Fruit fly (Drosophila melanogaster) whole organism, embryonic: ENCODE results near the gene CG15014.

Experiments used
- CG10267 ChIP-seq: fragments of 200-800 bp; sonication (Bioruptor generic); optimal IDR thresholded peaks from 2 replicates; lab custom pipeline; 2018; ENCODE audit warnings: missing biosample characterization, mild to moderate bottlenecking, missing genetic modification characterization, moderate library complexity
- CG11093 ChIP-seq: fragments of 200-800 bp; sonication (Bioruptor generic); IDR thresholded peaks from 3 replicates; pipeline ENCODE4 v1.3.6; 2022; ENCODE audit warnings: missing biosample characterization, missing genetic modification characterization
- CG11398 ChIP-seq: fragments of 200-800 bp; sonication (Bioruptor generic); optimal IDR thresholded peaks from 2 replicates; lab custom pipeline; 2016; ENCODE audit warnings: missing biosample characterization, missing genetic modification characterization
- CG13287 ChIP-seq: fragments of 200-800 bp; sonication (Bioruptor generic); IDR thresholded peaks from 2 replicates; pipeline ENCODE4 v1.3.6; 2022; ENCODE audit warnings: missing biosample characterization, missing genetic modification characterization; ENCODE audit not compliant: partially characterized antibody
- CG13894 ChIP-seq: fragments of 200-800 bp; sonication (Bioruptor generic); optimal IDR thresholded peaks from 3 replicates; lab custom pipeline; 2018; ENCODE audit warnings: missing biosample characterization, mild to moderate bottlenecking, missing genetic modification characterization, moderate library complexity
- CG15269 ChIP-seq: fragments of 200-800 bp; sonication (Bioruptor generic); optimal IDR thresholded peaks from 2 replicates; lab custom pipeline; 2018; ENCODE audit warnings: missing biosample characterization, mild to moderate bottlenecking, missing genetic modification characterization, moderate library complexity
- CG1602 ChIP-seq: fragments of 200-800 bp; sonication (Bioruptor generic); optimal IDR thresholded peaks from 3 replicates; lab custom pipeline; 2016; ENCODE audit warnings: missing biosample characterization, missing genetic modification characterization
- CG1832 ChIP-seq: fragments of 200-800 bp; sonication (Bioruptor generic); optimal IDR thresholded peaks from 2 replicates; lab custom pipeline; 2017; ENCODE audit warnings: missing biosample characterization, mild to moderate bottlenecking, missing genetic modification characterization, inconsistent platforms
- CG33213 ChIP-seq: fragments of 200-800 bp; sonication (Bioruptor generic); optimal IDR thresholded peaks from 3 replicates; lab custom pipeline; 2016; ENCODE audit warnings: missing biosample characterization, missing genetic modification characterization
- CG34224 ChIP-seq: fragments of 200-800 bp; sonication (Bioruptor generic); IDR thresholded peaks from 3 replicates; pipeline ENCODE4 v1.3.6; 2022; ENCODE audit warnings: missing biosample characterization, missing genetic modification characterization; ENCODE audit not compliant: partially characterized antibody
- CG4328 ChIP-seq: fragments of 200-800 bp; sonication (Bioruptor generic); optimal IDR thresholded peaks from 3 replicates; lab custom pipeline; 2017; ENCODE audit warnings: missing biosample characterization, missing genetic modification reagents, missing genetic modification characterization
- CG4360 ChIP-seq: fragments of 200-800 bp; sonication (Bioruptor generic); IDR thresholded peaks from 2 replicates; pipeline ENCODE4 v1.3.6; 2022; ENCODE audit warnings: missing biosample characterization, missing genetic modification characterization
- CG43689 ChIP-seq: fragments of 200-800 bp; sonication (Bioruptor generic); IDR thresholded peaks from 2 replicates; pipeline ENCODE4 v1.3.6; 2022; ENCODE audit warnings: missing biosample characterization, missing genetic modification characterization
- CG6272 ChIP-seq: fragments of 200-800 bp; sonication (Bioruptor generic); IDR thresholded peaks from 2 replicates; pipeline ENCODE4 v1.3.6; 2022; ENCODE audit warnings: missing biosample characterization, missing genetic modification characterization
- CG6765 ChIP-seq: fragments of 200-800 bp; sonication (Bioruptor generic); optimal IDR thresholded peaks from 3 replicates; lab custom pipeline; 2017; ENCODE audit warnings: missing biosample characterization, mild to moderate bottlenecking, missing genetic modification characterization
- CG8290 ChIP-seq, 3 experiments: fragments of 200-800 bp; sonication (Bioruptor generic); optimal IDR thresholded peaks; 2 replicates each; lab custom pipeline; 2016 to 2019; ENCODE audit warnings: missing biosample characterization in 3 of 3, missing genetic modification characterization in 3 of 3, mild to moderate bottlenecking in 2 of 3, moderate library complexity in 1 of 3
- CG8765 ChIP-seq: fragments of 200-800 bp; sonication (Bioruptor generic); IDR thresholded peaks from 2 replicates; pipeline ENCODE4 v1.3.6; 2022; ENCODE audit warnings: missing biosample characterization, missing genetic modification characterization
- Dek ChIP-seq: fragments of 200-800 bp; sonication (Bioruptor generic); optimal IDR thresholded peaks from 3 replicates; lab custom pipeline; 2019; ENCODE audit warnings: missing biosample characterization, mild to moderate bottlenecking, missing genetic modification characterization, moderate library complexity
- Doc3 ChIP-seq: fragments of 200-800 bp; sonication (Bioruptor generic); IDR thresholded peaks from 3 replicates; pipeline ENCODE4 v1.3.6; 2022; ENCODE audit warnings: missing biosample characterization, missing genetic modification characterization; ENCODE audit not compliant: partially characterized antibody
- Hr39 ChIP-seq: fragments of >200 bp; optimal IDR thresholded peaks from 2 replicates; lab custom pipeline; 2017
- Nf-YC ChIP-seq: fragments of 200-800 bp; optimal IDR thresholded peaks from 3 replicates; lab custom pipeline; 2019; ENCODE audit warnings: missing biosample characterization, mild to moderate bottlenecking, missing genetic modification characterization, moderate library complexity
- Sox100B ChIP-seq: fragments of 200-800 bp; sonication (Bioruptor generic); optimal IDR thresholded peaks from 3 replicates; lab custom pipeline; 2018; ENCODE audit warnings: missing biosample characterization, mild to moderate bottlenecking, missing genetic modification characterization
- Sry-β ChIP-seq: fragments of 200-800 bp; sonication (Bioruptor generic); optimal IDR thresholded peaks from 2 replicates; lab custom pipeline; 2018; ENCODE audit warnings: missing biosample characterization, mild to moderate bottlenecking, missing genetic modification characterization, moderate library complexity
- Ssrp ChIP-seq: fragments of 200-800 bp; sonication (Bioruptor generic); optimal IDR thresholded peaks from 2 replicates; lab custom pipeline; 2018; ENCODE audit warnings: missing biosample characterization, mild to moderate bottlenecking, missing genetic modification characterization, moderate library complexity
- al ChIP-seq: fragments of 200-800 bp; sonication (Bioruptor generic); IDR thresholded peaks from 2 replicates; pipeline ENCODE4 v1.3.6; 2022; ENCODE audit warnings: missing biosample characterization, missing genetic modification characterization
- bbx ChIP-seq: fragments of 200-800 bp; sonication (Bioruptor generic); IDR thresholded peaks from 2 replicates; pipeline ENCODE4 v1.3.6; 2022; ENCODE audit warnings: missing biosample characterization, missing genetic modification characterization; ENCODE audit not compliant: partially characterized antibody
- cg ChIP-seq: fragments of 200-800 bp; sonication (Bioruptor generic); optimal IDR thresholded peaks from 3 replicates; lab custom pipeline; 2019; ENCODE audit warnings: missing biosample characterization, mild to moderate bottlenecking, missing genetic modification characterization, moderate library complexity
- ci ChIP-seq: fragments of 200-800 bp; sonication (Bioruptor generic); IDR thresholded peaks from 3 replicates; pipeline ENCODE4 v1.3.6; 2022; ENCODE audit warnings: missing biosample characterization, missing genetic modification characterization
- crc ChIP-seq: fragments of 200-800 bp; sonication (Bioruptor generic); optimal IDR thresholded peaks from 2 replicates; lab custom pipeline; 2016; ENCODE audit warnings: missing biosample characterization, missing genetic modification characterization
- en ChIP-seq: fragments of 200-800 bp; sonication (Bioruptor generic); optimal IDR thresholded peaks from 2 replicates; lab custom pipeline; 2016; ENCODE audit warnings: missing biosample characterization, missing genetic modification characterization
- grn ChIP-seq: fragments of 200-800 bp; sonication (Bioruptor generic); optimal IDR thresholded peaks from 3 replicates; lab custom pipeline; 2017; ENCODE audit warnings: missing biosample characterization, missing genetic modification characterization
- nerfin-1 ChIP-seq: fragments of 200-800 bp; sonication (Bioruptor generic); optimal IDR thresholded peaks from 3 replicates; lab custom pipeline; 2019; ENCODE audit warnings: missing biosample characterization, mild to moderate bottlenecking, missing genetic modification characterization, moderate library complexity
- nom ChIP-seq: fragments of 200-800 bp; sonication (Bioruptor generic); optimal IDR thresholded peaks from 2 replicates; lab custom pipeline; 2017; ENCODE audit warnings: missing biosample characterization, missing genetic modification characterization, mild to moderate bottlenecking, moderate library complexity, missing genetic modification reagents
- odd ChIP-seq: fragments of 200-800 bp; sonication (Bioruptor generic); optimal IDR thresholded peaks from 2 replicates; lab custom pipeline; 2017; ENCODE audit warnings: missing biosample characterization, mild to moderate bottlenecking, missing genetic modification characterization
- p53 ChIP-seq: fragments of 200-800 bp; sonication (Bioruptor generic); optimal IDR thresholded peaks from 2 replicates; lab custom pipeline; 2016; ENCODE audit warnings: missing biosample characterization, missing genetic modification characterization
- pita ChIP-seq: fragments of 200-800 bp; sonication (Bioruptor generic); optimal IDR thresholded peaks from 2 replicates; lab custom pipeline; 2017; ENCODE audit warnings: missing biosample characterization, mild to moderate bottlenecking, missing genetic modification characterization
- pros ChIP-seq: fragments of 200-800 bp; sonication (Bioruptor generic); optimal IDR thresholded peaks from 3 replicates; lab custom pipeline; 2019; ENCODE audit warnings: missing biosample characterization, mild to moderate bottlenecking, missing genetic modification characterization, moderate library complexity
- sd ChIP-seq: fragments of 200-800 bp; sonication (Bioruptor generic); optimal IDR thresholded peaks from 3 replicates; lab custom pipeline; 2018; ENCODE audit warnings: missing biosample characterization, mild to moderate bottlenecking, missing genetic modification characterization, moderate library complexity
- sens ChIP-seq: fragments of 200-800 bp; sonication (Bioruptor generic); peaks from one replicate; lab custom pipeline; 2016; ENCODE audit warnings: missing biosample characterization, missing genetic modification characterization
- seq ChIP-seq: fragments of 200-800 bp; sonication (Bioruptor generic); IDR thresholded peaks from 2 replicates; pipeline ENCODE4 v1.3.6; 2022; ENCODE audit warnings: missing biosample characterization, missing genetic modification characterization
- sqz ChIP-seq: fragments of 200-800 bp; sonication (Bioruptor generic); optimal IDR thresholded peaks from 3 replicates; lab custom pipeline; 2018; ENCODE audit warnings: missing biosample characterization, mild to moderate bottlenecking, missing genetic modification characterization
- sr ChIP-seq: fragments of 200-800 bp; sonication (Bioruptor generic); IDR thresholded peaks from 3 replicates; pipeline ENCODE4 v1.3.6; 2022; ENCODE audit warnings: missing biosample characterization, missing genetic modification characterization
- ssp ChIP-seq: fragments of 200-800 bp; sonication (Bioruptor generic); IDR thresholded peaks from 2 replicates; pipeline ENCODE4 v1.3.6; 2022; ENCODE audit warnings: missing biosample characterization, missing genetic modification characterization
- tx ChIP-seq: fragments of 200-800 bp; sonication (Bioruptor generic); optimal IDR thresholded peaks from 2 replicates; lab custom pipeline; 2016; ENCODE audit warnings: missing biosample characterization, missing genetic modification characterization

The CG15014 gene

DNA sequence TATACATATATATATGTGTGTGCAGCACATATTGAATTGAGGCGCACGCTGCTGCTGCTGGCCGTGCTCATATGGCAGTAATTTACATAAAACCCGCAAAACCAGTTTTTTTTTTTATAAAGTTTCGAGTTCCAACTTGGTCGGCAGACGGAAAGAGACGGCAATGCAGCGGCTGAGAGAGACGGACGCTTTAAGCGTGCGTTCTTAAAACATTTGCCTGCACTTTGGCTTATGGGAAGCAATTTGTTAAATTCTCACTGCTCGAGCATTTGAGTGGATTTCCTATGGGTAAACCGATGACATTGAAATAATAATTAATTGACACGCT, 38.3 kb upstream of the CG15014 start (continued):
- TF ChIP-seq en (GFP tag; lab: Kevin White, UChicago) (no peak), Ssrp (no peak), Dek (tag; lab: Kevin White, UChicago) (no peak), CG8290 (GFP tag; optimal IDR thresholded peaks at IDR 0.05; lab: Kevin White, UChicago) (no peak), CG8290 (tag; optimal IDR thresholded peaks at IDR 0.05; lab: Kevin White, UChicago) (no peak), CG43689 (GFP tag; lab: Robert Waterston, UW) (no peak), nerfin-1 (peak; percentile 2), CG11093 (GFP tag; lab: Robert Waterston, UW) (no peak), CG1602 (GFP tag; lab: Kevin White, UChicago) (no peak), CG4328 (GFP tag; lab: Kevin White, UChicago) (no peak), ci (GFP tag; lab: Robert Waterston, UW) (0 out of 3 replicates have a peak, but pooled peaks have one; percentile 21), CG6765 (no peak), CG11398 (GFP tag; lab: Kevin White, UChicago) (no peak), CG6272 (GFP tag; lab: Robert Waterston, UW) (no peak), Sry-β (GFP tag; lab: Kevin White, UChicago) (no peak), grn (GFP tag; lab: Kevin White, UChicago) (no peak), bbx (GFP tag; lab: Robert Waterston, UW) (peak; percentile 24; the same call in 1 of the 2 replicates), Sox100B (GFP tag; lab: Kevin White, UChicago) (no peak), CG15269 (no peak), al (GFP tag; lab: Robert Waterston, UW) (no peak), odd (GFP tag; lab: Kevin White, UChicago) (no peak), CG33213 (GFP tag; lab: Kevin White, UChicago) (no peak), CG13287 (no peak), nom (GFP tag; lab: Kevin White, UChicago) (peak; percentile 11), CG1832 (GFP tag; lab: Kevin White, UChicago) (peak; percentile 55), pros (GFP tag; lab: Kevin White, UChicago) (peak; percentile 3), tx (GFP tag; lab: Kevin White, UChicago) (no peak), crc (GFP tag; lab: Kevin White, UChicago) (no peak), pita (GFP tag; lab: Kevin White, UChicago) (no peak), Nf-YC (tag; lab: Kevin White, UChicago) (peak; percentile 1), sqz (peak; percentile 100), CG10267 (tag; lab: Kevin White, UChicago) (no peak)

DNA sequence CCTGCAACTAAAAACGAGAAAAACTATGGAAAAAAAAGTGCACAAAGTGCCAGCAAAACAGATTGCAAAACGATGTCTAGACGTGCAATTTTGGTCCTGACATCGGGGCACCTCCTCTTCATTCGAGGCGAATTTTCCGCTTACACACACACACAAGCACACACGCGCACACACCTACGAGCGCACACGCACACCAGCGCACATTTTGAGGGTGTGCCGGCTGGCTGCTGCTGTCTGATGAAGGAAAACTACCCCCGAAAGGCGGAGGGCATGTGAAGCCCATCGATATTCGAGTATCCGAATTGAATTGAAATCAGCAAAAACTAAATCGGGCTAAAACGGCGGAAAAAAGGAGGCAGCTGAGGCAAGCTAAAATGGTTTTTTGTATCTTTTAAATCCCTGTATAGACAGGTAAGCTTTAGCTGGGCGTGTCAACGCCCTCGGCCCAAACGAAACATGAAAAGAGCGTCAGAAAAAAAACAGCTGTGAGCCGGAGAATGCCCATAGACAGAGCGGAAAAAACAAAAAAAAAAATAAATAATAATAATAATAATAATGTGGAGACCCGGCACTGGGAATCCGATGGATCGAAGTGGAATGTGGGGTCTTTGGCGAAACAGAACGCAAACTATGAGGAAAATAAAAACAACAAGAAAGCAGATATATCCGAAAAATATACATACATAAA, 37.8 kb upstream of the CG15014 start:
- peak; percentile 63 for TF ChIP-seq cg (GFP tag; lab: Kevin White, UChicago)
- TF ChIP-seq CG8765 (GFP tag; lab: Robert Waterston, UW): no peak
- no peak for TF ChIP-seq p53
- peak; percentile 16 for TF ChIP-seq sens (GFP tag; lab: Kevin White, UChicago)
- peak; percentile 99 for TF ChIP-seq CG13894
- TF ChIP-seq ssp (GFP tag; lab: Robert Waterston, UW): no peak
- 0 out of 3 replicates have a peak, but pooled peaks have one; percentile 18 for TF ChIP-seq CG34224 (GFP tag; lab: Robert Waterston, UW)
- TF ChIP-seq CG4360 (GFP tag; lab: Robert Waterston, UW): 0 out of 2 replicates have a peak, but pooled peaks have one; percentile 28
- TF ChIP-seq Doc3 (GFP tag; lab: Robert Waterston, UW): no peak
- 0 out of 3 replicates have a peak, but pooled peaks have one; percentile 15 for TF ChIP-seq sr (GFP tag; lab: Robert Waterston, UW)
- TF ChIP-seq seq: peak; percentile 56; the same call in 1 of the 2 replicates
- peak; percentile 1 for TF ChIP-seq nerfin-1
- peak; percentile 90 for TF ChIP-seq Hr39 (lab: Kevin White, UChicago)
- TF ChIP-seq sd: peak; percentile 65
